Fruit fly (Drosophila melanogaster): ENCODE results near the gene if.

if gene

DNA sequence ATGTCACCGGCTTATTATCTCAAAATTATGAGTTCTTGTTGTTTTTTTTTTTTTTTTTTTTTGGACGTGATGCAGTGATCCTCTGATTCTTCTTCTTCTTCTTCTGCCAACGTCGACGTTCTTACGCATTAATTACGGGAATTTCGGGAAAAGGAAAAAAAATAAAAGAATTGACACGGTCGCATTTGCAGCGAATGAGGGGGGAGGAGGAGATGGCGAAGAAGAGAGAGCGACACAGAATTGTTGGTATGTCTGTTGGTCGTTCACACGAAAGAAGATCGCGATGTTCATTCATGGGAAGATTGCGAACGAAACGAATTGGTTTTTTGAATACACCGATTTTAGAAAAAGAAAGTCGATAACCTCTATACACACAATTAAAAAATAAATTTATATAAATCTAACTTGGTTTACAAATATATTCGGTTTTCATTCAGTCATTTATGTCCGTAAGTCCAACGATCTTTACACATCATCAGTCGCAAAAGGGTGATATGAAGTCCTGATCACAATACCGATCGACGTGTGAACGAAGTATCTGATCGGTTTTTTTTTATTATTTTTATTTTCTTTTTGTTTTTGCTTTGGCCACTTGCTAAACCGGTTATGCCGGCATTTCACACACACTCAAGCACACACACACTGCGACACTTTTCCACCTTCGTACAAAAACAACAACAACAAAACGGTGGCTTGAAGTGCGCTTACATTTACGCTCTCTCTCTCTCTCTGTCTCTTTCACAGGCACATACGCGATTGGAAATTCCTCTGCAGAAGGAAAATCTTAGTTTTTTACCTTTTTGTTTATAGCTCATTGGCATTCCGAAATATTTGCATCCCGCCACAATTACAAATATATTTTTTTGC lies 32.3 kb downstream of the if start (continued):
- TF ChIP-seq grau (tag; optimal IDR thresholded peaks at IDR 0.05) (peak; percentile 81), tup (GFP tag; optimal IDR thresholded peaks at IDR 0.05) (peak; percentile 0), CG3281 (GFP tag; optimal IDR thresholded peaks at IDR 0.05) (peak; percentile 69), D19B (GFP tag; optimal IDR thresholded peaks at IDR 0.05) (peak; percentile 15), CG1832 (GFP tag; optimal IDR thresholded peaks at IDR 0.05) (peak; percentile 4), CG18011 (GFP tag; optimal IDR thresholded peaks at IDR 0.05) (no peak), Max (GFP tag; optimal IDR thresholded peaks at IDR 0.05) (peak; percentile 52), Fer2 (tag; optimal IDR thresholded peaks at IDR 0.05) (peak; percentile 41), CHES-1-like (GFP tag; optimal IDR thresholded peaks at IDR 0.05) (no peak), CG10321 (GFP tag; IDR thresholded peaks at IDR 0.05) (no peak), CG10267 (tag; optimal IDR thresholded peaks at IDR 0.05) (peak; percentile 78), zf30C (GFP tag; optimal IDR thresholded peaks at IDR 0.05) (no peak), dmrt11E (tag; optimal IDR thresholded peaks at IDR 0.05) (peak; percentile 78), zfh1 (GFP tag; IDR thresholded peaks at IDR 0.05) (peak; percentile 75), dpn (GFP tag; optimal IDR thresholded peaks at IDR 0.05) (peak; percentile 16 to 48), CG3065 (GFP tag; optimal IDR thresholded peaks at IDR 0.05) (peak; percentile 9), Chrac-16 (GFP tag; optimal IDR thresholded peaks at IDR 0.05) (peak; percentile 59), CG2199 (GFP tag; IDR thresholded peaks at IDR 0.05) (no peak), fd3F (GFP tag; optimal IDR thresholded peaks at IDR 0.05) (peak; percentile 40), CG3838 (GFP tag; optimal IDR thresholded peaks at IDR 0.05) (peak; percentile 15), danr (GFP tag; IDR thresholded peaks at IDR 0.05) (no peak; the same call in 1 of the 2 replicates), B-H1 (GFP tag; IDR thresholded peaks at IDR 0.05) (peak; percentile 11; the same call in 1 of the 3 replicates), knrl (GFP tag; IDR thresholded peaks at IDR 0.05; ENCODE audit: partially characterized antibody) (no peak), oc (tag; optimal IDR thresholded peaks at IDR 0.05) (peak; percentile 37), Dip3 (GFP tag; optimal IDR thresholded peaks at IDR 0.05) (no peak), ara (GFP tag; IDR thresholded peaks at IDR 0.05) (peak; percentile 53; the same call in 1 of the 2 replicates), CG18262 (tag; optimal IDR thresholded peaks at IDR 0.05) (peak; percentile 87), Poxn (GFP tag; IDR thresholded peaks at IDR 0.05) (no peak), CG9932 (GFP tag; IDR thresholded peaks at IDR 0.05) (peak; percentile 37), dati (GFP tag; IDR thresholded peaks at IDR 0.05) (no peak), CG6689 (GFP tag; IDR thresholded peaks at IDR 0.05) (peak; percentile 75), CG11504 (tag; optimal IDR thresholded peaks at IDR 0.05) (peak; percentile 80), CG7745 (tag; optimal IDR thresholded peaks at IDR 0.05) (no peak), Kr (GFP tag; optimal IDR thresholded peaks at IDR 0.05) (no peak), CG6254 (GFP tag; optimal IDR thresholded peaks at IDR 0.05) (peak; percentile 70), NFAT (GFP tag; IDR thresholded peaks at IDR 0.05) (no peak), CG13894 (tag; optimal IDR thresholded peaks at IDR 0.05) (peak; percentile 32), ash1 (GFP tag; optimal IDR thresholded peaks at IDR 0.05) (no peak), CG10147 (GFP tag; optimal IDR thresholded peaks at IDR 0.05) (peak; percentile 81), odd (GFP tag; optimal IDR thresholded peaks at IDR 0.05) (peak; percentile 82), CG12219 (GFP tag; optimal IDR thresholded peaks at IDR 0.05) (peak; percentile 75), gcm (GFP tag; optimal IDR thresholded peaks at IDR 0.05) (peak; percentile 77), Hr78 (GFP tag; optimal IDR thresholded peaks at IDR 0.05) (peak in 1 of 2 experiments; percentile 1), CG15696 (tag; optimal IDR thresholded peaks at IDR 0.05) (peak; percentile 83), pnt (GFP tag; optimal IDR thresholded peaks at IDR 0.05) (no peak), da (GFP tag; optimal IDR thresholded peaks at IDR 0.05) (no peak), trh (GFP tag; optimal IDR thresholded peaks at IDR 0.05) (no peak), Ets65A (GFP tag) (peak; percentile 90)
